Fruit fly (Drosophila melanogaster) whole organism, prepupa: ENCODE results near the gene RhoU.

Experiments used
- CG9139 ChIP-seq: fragments of 200-800 bp; sonication (Bioruptor generic); optimal IDR thresholded peaks from 3 replicates; lab custom pipeline; 2017; ENCODE audit warnings: missing biosample characterization, mild to moderate bottlenecking, missing genetic modification characterization
- esn ChIP-seq: fragments of 200-800 bp; sonication (Bioruptor generic); optimal IDR thresholded peaks from 2 replicates; lab custom pipeline; 2016; ENCODE audit warnings: missing biosample characterization, mild to moderate bottlenecking, missing genetic modification characterization, moderate library complexity

DNA sequence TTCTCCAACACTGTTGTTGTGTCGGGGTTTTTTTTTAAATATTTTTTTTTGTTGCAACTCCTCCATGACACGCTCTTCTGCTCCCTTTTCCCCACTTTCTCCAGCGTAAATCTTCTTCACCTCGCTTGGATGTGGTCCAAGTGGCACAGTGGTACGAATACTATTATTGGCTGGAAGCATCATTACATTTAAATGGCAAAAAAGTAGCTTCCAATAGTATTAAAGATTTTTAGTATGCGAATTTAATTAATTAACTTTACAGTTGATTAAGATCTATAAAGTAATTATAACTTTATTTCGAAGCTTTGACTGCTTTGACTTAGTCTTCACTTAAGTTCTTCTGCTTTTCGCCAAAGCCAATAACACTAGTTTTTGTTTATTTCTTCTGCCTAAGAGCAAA is 32.0 kb downstream of the RhoU start:
- TF ChIP-seq esn (GFP tag; lab: Kevin White, UChicago) (peak; percentile 46), CG9139 (GFP tag; lab: Kevin White, UChicago) (no peak)
